Worm (Caenorhabditis elegans) whole organism, L1 larva: ENCODE data around the gene basl-1.

Experiments
- C04F5.9 ChIP-seq: sonication (generic microtip); optimal IDR thresholded peaks from 2 replicates; lab custom pipeline; 2016; ENCODE audit warnings: missing genetic modification characterization, missing compliant biosample characterization
- C16A3.4 ChIP-seq: fragments of 150-350 bp; optimal IDR thresholded peaks from 2 replicates; lab custom pipeline; 2014; ENCODE audit warnings: missing biosample characterization, missing genetic modification characterization
- C34B4.2 ChIP-seq: sonication (generic microtip); optimal IDR thresholded peaks from 2 replicates; lab custom pipeline; 2017; ENCODE audit warnings: mild to moderate bottlenecking, missing genetic modification characterization, missing compliant biosample characterization
- F16B12.6 ChIP-seq: fragments of 150-350 bp; optimal IDR thresholded peaks from 2 replicates; lab custom pipeline; 2014; ENCODE audit warnings: missing biosample characterization, missing genetic modification characterization
- aha-1 ChIP-seq: fragments of 150-350 bp; optimal IDR thresholded peaks from 2 replicates; lab custom pipeline; 2014; ENCODE audit warnings: missing biosample characterization, missing genetic modification characterization
- ama-1 ChIP-seq: fragments of 150-350 bp; optimal IDR thresholded peaks from 2 replicates; lab custom pipeline; 2014
- blmp-1 ChIP-seq: fragments of 150-350 bp; optimal IDR thresholded peaks from 2 replicates; lab custom pipeline; 2014; ENCODE audit warnings: missing biosample characterization, missing genetic modification characterization
- ceh-8 ChIP-seq: fragments of 200-800 bp; sonication (Bioruptor generic); optimal IDR thresholded peaks from 2 replicates; lab custom pipeline; 2018; ENCODE audit warnings: mild to moderate bottlenecking, missing genetic modification characterization, moderate library complexity, missing compliant biosample characterization
- ceh-90 ChIP-seq: sonication (generic microtip); optimal IDR thresholded peaks from 2 replicates; lab custom pipeline; 2016; ENCODE audit warnings: missing genetic modification characterization, missing compliant biosample characterization
- dsc-1 ChIP-seq: sonication (generic microtip); optimal IDR thresholded peaks from 2 replicates; lab custom pipeline; 2016; ENCODE audit warnings: mild to moderate bottlenecking, missing genetic modification characterization, missing compliant biosample characterization
- efl-1 ChIP-seq, 4 experiments: fragments of 150-350 bp; optimal IDR thresholded peaks in 3 of 4; peaks in 1 of 4; 1 replicate in 1 of 4; 2 replicates in 3 of 4; lab custom pipeline; 2014; ENCODE audit warnings: missing biosample characterization in 2 of 4, missing genetic modification characterization in 2 of 4, missing genetic modification reagents in 2 of 4
- egl-13 ChIP-seq: sonication (generic microtip); optimal IDR thresholded peaks from 2 replicates; lab custom pipeline; 2016; ENCODE audit warnings: missing genotype, missing genetic modification reagents, missing genetic modification characterization, missing compliant biosample characterization
- egl-27 ChIP-seq, 2 experiments: fragments of 150-350 bp in 1 of 2; sonication (generic microtip); optimal IDR thresholded peaks; 3 replicates each; lab custom pipeline; 2017 to 2018; ENCODE audit warnings: missing biosample characterization in 2 of 2, missing genetic modification characterization in 2 of 2, missing genetic modification reagents in 2 of 2
- elt-2 ChIP-seq: sonication (generic microtip); optimal IDR thresholded peaks from 2 replicates; lab custom pipeline; 2016; ENCODE audit warnings: missing genetic modification characterization, mild to moderate bottlenecking, inconsistent platforms, missing compliant biosample characterization, missing genetic modification reagents
- elt-3 ChIP-seq, 6 experiments: fragments of 150-350 bp in 1 of 6; sonication (generic microtip); optimal IDR thresholded peaks; 2 replicates each; lab custom pipeline; 2017 to 2018; ENCODE audit warnings: missing biosample characterization in 6 of 6, missing genetic modification characterization in 6 of 6, inconsistent platforms in 1 of 6
- ets-5 ChIP-seq: fragments of 200-800 bp; sonication (Bioruptor generic); IDR thresholded peaks from 2 replicates; pipeline ENCODE4 v1.3.6; 2022; ENCODE audit warnings: missing genetic modification characterization, missing compliant biosample characterization
- fkh-10 ChIP-seq: sonication (generic microtip); optimal IDR thresholded peaks from 2 replicates; lab custom pipeline; 2017; ENCODE audit warnings: missing biosample characterization, missing genetic modification reagents, missing genetic modification characterization
- fkh-4 ChIP-seq: sonication (generic microtip); optimal IDR thresholded peaks from 2 replicates; lab custom pipeline; 2016; ENCODE audit warnings: missing compliant biosample characterization, missing genetic modification characterization, borderline replicate concordance
- fkh-8 ChIP-seq: sonication (generic microtip); optimal IDR thresholded peaks from 2 replicates; lab custom pipeline; 2016; ENCODE audit warnings: mild to moderate bottlenecking, missing genetic modification characterization, missing compliant biosample characterization
- grh-1 ChIP-seq: fragments of 200-800 bp; sonication (Bioruptor generic); IDR thresholded peaks from 2 replicates; pipeline ENCODE4 v1.3.6; 2022; ENCODE audit warnings: missing genetic modification reagents, missing genetic modification characterization, missing compliant biosample characterization
- irx-1 ChIP-seq: sonication (generic microtip); optimal IDR thresholded peaks from 2 replicates; lab custom pipeline; 2016; ENCODE audit warnings: missing genetic modification characterization, missing compliant biosample characterization
- jun-1 ChIP-seq: fragments of 150-350 bp; optimal IDR thresholded peaks from 2 replicates; lab custom pipeline; 2014; ENCODE audit warnings: missing biosample characterization, missing genetic modification reagents, missing genetic modification characterization
- lin-13 ChIP-seq: fragments of 150-350 bp; optimal IDR thresholded peaks from 2 replicates; lab custom pipeline; 2014; ENCODE audit warnings: missing biosample characterization, missing genetic modification reagents, missing genetic modification characterization
- lin-14 ChIP-seq: fragments of 200-800 bp; sonication (Bioruptor generic); optimal IDR thresholded peaks from 2 replicates; lab custom pipeline; 2018; ENCODE audit warnings: mild to moderate bottlenecking, missing genetic modification characterization, moderate library complexity, missing compliant biosample characterization
- mab-9 ChIP-seq: fragments of 200-800 bp; sonication (Bioruptor generic); IDR thresholded peaks from 2 replicates; pipeline ENCODE4 v1.3.6; 2022; ENCODE audit warnings: missing genetic modification reagents, missing genetic modification characterization, missing compliant biosample characterization
- mef-2 ChIP-seq: fragments of 150-350 bp; optimal IDR thresholded peaks from 2 replicates; lab custom pipeline; 2014; ENCODE audit warnings: missing biosample characterization, missing genetic modification characterization
- mep-1 ChIP-seq: fragments of 150-350 bp; optimal IDR thresholded peaks from 2 replicates; lab custom pipeline; 2014; ENCODE audit warnings: missing biosample characterization, missing genetic modification characterization
- nhr-11 ChIP-seq: fragments of 150-350 bp; optimal IDR thresholded peaks from 2 replicates; lab custom pipeline; 2014; ENCODE audit warnings: missing biosample characterization, missing genetic modification characterization
- nhr-19 ChIP-seq: fragments of 200-800 bp; sonication (Bioruptor generic); conservative IDR thresholded peaks from 2 replicates; pipeline ENCODE4 v1.3.6; 2022; ENCODE audit warnings: missing genetic modification characterization, missing compliant biosample characterization
- nhr-20 ChIP-seq: sonication (generic microtip); optimal IDR thresholded peaks from 2 replicates; lab custom pipeline; 2016; ENCODE audit warnings: mild to moderate bottlenecking, missing genetic modification characterization, missing compliant biosample characterization
- nhr-237 ChIP-seq: fragments of 150-350 bp; optimal IDR thresholded peaks from 2 replicates; lab custom pipeline; 2014; ENCODE audit warnings: missing biosample characterization, missing genetic modification characterization
- nhr-47 ChIP-seq: sonication (generic microtip); optimal IDR thresholded peaks from 2 replicates; lab custom pipeline; 2016; ENCODE audit warnings: mild to moderate bottlenecking, missing genetic modification characterization, moderate library complexity, missing compliant biosample characterization
- nhr-71 ChIP-seq: sonication (generic microtip); optimal IDR thresholded peaks from 2 replicates; lab custom pipeline; 2016; ENCODE audit warnings: mild to moderate bottlenecking, missing genetic modification characterization, moderate library complexity, missing compliant biosample characterization
- nhr-84 ChIP-seq: sonication (generic microtip); optimal IDR thresholded peaks from 2 replicates; lab custom pipeline; 2017; ENCODE audit warnings: missing biosample characterization, missing genetic modification characterization
- nhr-85 ChIP-seq: sonication (generic microtip); peaks from one replicate; lab custom pipeline; 2016; ENCODE audit warnings: missing genetic modification characterization, inconsistent platforms, missing compliant biosample characterization
- rnt-1 ChIP-seq: sonication (generic microtip); optimal IDR thresholded peaks from 2 replicates; lab custom pipeline; 2016; ENCODE audit warnings: mild to moderate bottlenecking, missing genetic modification characterization, moderate library complexity, missing compliant biosample characterization
- skn-1 ChIP-seq: fragments of 150-350 bp; optimal IDR thresholded peaks from 2 replicates; lab custom pipeline; 2014; ENCODE audit warnings: missing biosample characterization, missing genetic modification characterization
- snpc-4 ChIP-seq: fragments of 150-350 bp; optimal IDR thresholded peaks from 2 replicates; lab custom pipeline; 2014; ENCODE audit warnings: missing biosample characterization, missing genetic modification characterization
- sox-4 ChIP-seq: sonication (generic microtip); optimal IDR thresholded peaks from 2 replicates; lab custom pipeline; 2016; ENCODE audit warnings: missing genetic modification characterization, missing compliant biosample characterization
- sup-37 ChIP-seq: fragments of 200-800 bp; sonication (Bioruptor generic); optimal IDR thresholded peaks from 2 replicates; lab custom pipeline; 2018; ENCODE audit warnings: mild to moderate bottlenecking, missing genetic modification characterization, missing compliant biosample characterization
- swsn-7 ChIP-seq: sonication (generic microtip); optimal IDR thresholded peaks from 2 replicates; lab custom pipeline; 2016; ENCODE audit warnings: missing genetic modification characterization, missing compliant biosample characterization
- tlp-1 ChIP-seq: fragments of 150-350 bp; optimal IDR thresholded peaks from 2 replicates; lab custom pipeline; 2014; ENCODE audit warnings: missing biosample characterization, missing genetic modification characterization
- unc-130 ChIP-seq: fragments of 150-350 bp; optimal IDR thresholded peaks from 2 replicates; lab custom pipeline; 2017; ENCODE audit warnings: missing biosample characterization, missing genetic modification characterization, inconsistent platforms
- unc-30 ChIP-seq: sonication (generic microtip); optimal IDR thresholded peaks from 2 replicates; lab custom pipeline; 2017; ENCODE audit warnings: missing biosample characterization, missing genetic modification characterization
- unc-86 ChIP-seq: sonication (generic microtip); optimal IDR thresholded peaks from 2 replicates; lab custom pipeline; 2016; ENCODE audit warnings: missing genetic modification characterization, missing compliant biosample characterization
- vab-15 ChIP-seq: sonication (generic microtip); optimal IDR thresholded peaks from 2 replicates; lab custom pipeline; 2017; ENCODE audit warnings: missing genotype, mild to moderate bottlenecking, missing genetic modification characterization, missing compliant biosample characterization
- zip-4 ChIP-seq: fragments of 200-800 bp; sonication (Bioruptor generic); optimal IDR thresholded peaks from 2 replicates; lab custom pipeline; 2018; ENCODE audit warnings: mild to moderate bottlenecking, missing genetic modification characterization, moderate library complexity, missing compliant biosample characterization
- ztf-11 ChIP-seq, 2 experiments: sonication (generic microtip); optimal IDR thresholded peaks; 2 replicates each; lab custom pipeline; 2016 to 2017; ENCODE audit warnings: missing genetic modification characterization in 2 of 2, missing biosample characterization in 1 of 2, missing compliant biosample characterization in 1 of 2
- ztf-4 ChIP-seq: fragments of 150-350 bp; optimal IDR thresholded peaks from 2 replicates; lab custom pipeline; 2014; ENCODE audit warnings: missing biosample characterization, missing genetic modification characterization

basl-1 gene

DNA sequence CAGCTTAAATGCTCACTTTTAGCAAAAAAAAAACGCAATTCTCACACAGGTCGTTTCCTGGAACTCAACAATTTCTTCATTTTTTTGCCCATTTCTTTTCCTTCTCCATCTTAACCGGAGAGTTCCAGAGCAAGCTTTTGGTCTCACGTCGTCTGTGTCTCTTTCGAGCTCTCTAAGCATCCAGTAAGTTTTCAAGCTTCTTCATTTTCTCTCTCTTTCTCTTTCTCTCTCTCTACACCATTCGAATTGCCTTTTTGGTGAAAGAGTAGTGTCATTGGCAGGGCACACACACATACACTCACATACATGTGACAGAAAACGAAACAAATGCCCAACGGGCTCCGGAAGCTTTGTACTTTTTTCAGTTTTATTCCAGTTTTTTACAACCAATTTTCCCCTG is 25.1 kb downstream of the basl-1 start (continued):
- peak; percentile 57 for TF ChIP-seq egl-13 (tag; lab: Kevin White, UChicago)
- no peak for TF ChIP-seq ets-5 (GFP tag; lab: Robert Waterston, UW)
- TF ChIP-seq unc-30 = no peak
- no peak for TF ChIP-seq zip-4 (GFP tag; lab: Kevin White, UChicago)
- TF ChIP-seq tlp-1 (tag; lab: Kevin White, UChicago) = no peak
- TF ChIP-seq nhr-19 (GFP tag; lab: Robert Waterston, UW) = no peak
- peak; percentile 76 for TF ChIP-seq unc-86 (tag; lab: Kevin White, UChicago)
- no peak for TF ChIP-seq skn-1
- peak; percentile 15 for TF ChIP-seq mep-1 (tag; lab: Kevin White, UChicago)
- no peak for TF ChIP-seq mab-9 (GFP tag; lab: Robert Waterston, UW)
- TF ChIP-seq irx-1 (tag; lab: Kevin White, UChicago) = no peak
- TF ChIP-seq sup-37 = no peak
- peak; percentile 74 for TF ChIP-seq nhr-47
- no peak for TF ChIP-seq elt-2
- TF ChIP-seq lin-13 = peak; percentile 2
- TF ChIP-seq nhr-20 = no peak
- TF ChIP-seq blmp-1 (tag; lab: Kevin White, UChicago) = no peak
- TF ChIP-seq mef-2 = peak; percentile 34
- no peak for TF ChIP-seq unc-130 (tag; lab: Kevin White, UChicago)
- TF ChIP-seq ama-1 = no peak
- no peak for TF ChIP-seq grh-1 (GFP tag; lab: Robert Waterston, UW)
- no peak for TF ChIP-seq aha-1 (tag; lab: Kevin White, UChicago)
- TF ChIP-seq nhr-84 (tag; lab: Kevin White, UChicago) = no peak
- TF ChIP-seq ceh-90 (tag; lab: Kevin White, UChicago) = no peak
- no peak for TF ChIP-seq nhr-237
- no peak for TF ChIP-seq sox-4 (tag; lab: Kevin White, UChicago)
- TF ChIP-seq snpc-4 (tag; lab: Kevin White, UChicago) = peak; percentile 13
- TF ChIP-seq nhr-11 = peak; percentile 15
- no peak for TF ChIP-seq C16A3.4
- TF ChIP-seq rnt-1 (tag; lab: Kevin White, UChicago) = peak; percentile 16
- TF ChIP-seq F16B12.6 = no peak
- TF ChIP-seq C34B4.2 (tag; lab: Kevin White, UChicago) = no peak
- TF ChIP-seq swsn-7 (tag; lab: Kevin White, UChicago) = peak; percentile 65
- TF ChIP-seq ztf-4 = no peak
- TF ChIP-seq C04F5.9 = no peak
- TF ChIP-seq vab-15 = no peak
- no peak for TF ChIP-seq fkh-4
- TF ChIP-seq fkh-8 (tag; lab: Kevin White, UChicago) = peak; percentile 94
- TF ChIP-seq elt-3 (tag; optimal IDR thresholded peaks at IDR 0.05; lab: Kevin White, UChicago) = no peak
- no peak for TF ChIP-seq jun-1 (tag; lab: Kevin White, UChicago)
- TF ChIP-seq egl-27 (tag; optimal IDR thresholded peaks at IDR 0.05; lab: Kevin White, UChicago) = no peak
- TF ChIP-seq ztf-11 (tag; optimal IDR thresholded peaks at IDR 0.05; lab: Kevin White, UChicago) = no peak

DNA sequence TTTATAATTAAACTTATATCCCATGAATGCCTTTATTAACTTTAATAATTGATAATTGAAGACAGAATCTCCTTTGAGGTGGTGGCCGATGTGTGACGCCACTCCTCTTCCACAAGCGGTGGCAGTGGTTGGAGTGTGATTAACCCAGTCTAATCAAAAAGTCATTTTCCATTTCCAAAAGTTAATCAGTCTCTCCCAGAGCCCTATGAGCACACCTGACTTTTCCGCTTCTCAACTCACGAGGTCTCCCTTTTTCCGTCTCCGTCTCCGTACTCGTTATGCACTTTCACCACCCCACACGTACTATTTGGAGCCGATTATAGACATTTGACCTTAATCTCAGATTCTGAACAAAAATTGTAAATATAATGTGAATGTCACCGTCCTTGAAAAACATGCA is 27.9 kb downstream of the basl-1 start:
- TF ChIP-seq fkh-8 (tag; lab: Kevin White, UChicago) = peak; percentile 56
- peak; percentile 46 for TF ChIP-seq nhr-85 (tag; lab: Kevin White, UChicago)
- peak; percentile 2 for TF ChIP-seq ceh-8 (GFP tag; lab: Kevin White, UChicago)
- peak; percentile 5 for TF ChIP-seq lin-14
- TF ChIP-seq fkh-10 (GFP tag; lab: Kevin White, UChicago) = no peak
- TF ChIP-seq snpc-4 (tag; lab: Kevin White, UChicago) = no peak
- TF ChIP-seq efl-1 (optimal IDR thresholded peaks at IDR 0.05; lab: Kevin White, UChicago) = no peak
- TF ChIP-seq efl-1 (GFP tag; optimal IDR thresholded peaks at IDR 0.05 in 1 of 2; lab: Kevin White, UChicago) = peak in 1 of 2 experiments; percentile 49
- TF ChIP-seq nhr-71 (tag; lab: Kevin White, UChicago) = peak; percentile 21
- TF ChIP-seq dsc-1 (tag; lab: Kevin White, UChicago) = peak; percentile 19
- TF ChIP-seq ama-1 = no peak
